Fruit fly (Drosophila melanogaster) Kc167 (cell line): Measurements from ENCODE around the gene GluRIIB.

Experiments used
- Myc ChIP-seq: fragments of >200 bp; optimal IDR thresholded peaks from 2 replicates; lab custom pipeline; 2017; ENCODE audit warnings: missing external identifiers
- Sin3A ChIP-seq: fragments of >200 bp; optimal IDR thresholded peaks from 2 replicates; lab custom pipeline; 2018; ENCODE audit warnings: missing external identifiers
- h ChIP-seq: fragments of >200 bp; optimal IDR thresholded peaks from 3 replicates; lab custom pipeline; 2018; ENCODE audit warnings: missing external identifiers
- insv ChIP-seq: fragments of >200 bp; optimal IDR thresholded peaks from 3 replicates; lab custom pipeline; 2018; ENCODE audit warnings: missing external identifiers
- psq ChIP-seq: fragments of >200 bp; optimal IDR thresholded peaks from 2 replicates; lab custom pipeline; 2017; ENCODE audit warnings: missing external identifiers
- ttk ChIP-seq: sonication (Bioruptor generic); optimal IDR thresholded peaks from 2 replicates; lab custom pipeline; 2017; ENCODE audit warnings: missing external identifiers

Gene GluRIIB

dm6 chr2L:5539034-5539433 lies 20.1 kb upstream of the GluRIIB start, which contains the start of gene CG14015:
Gene CG14015, minus strand, starts transcription at chr2L:5539196.
- TF ChIP-seq insv (no peak), h (lab: Kevin White, UChicago) (no peak), Myc (lab: Kevin White, UChicago) (no peak), ttk (lab: Kevin White, UChicago) (no peak), Sin3A (lab: Kevin White, UChicago) (no peak), psq (no peak)

dm6 chr2L:5541935-5542685 lies 17.0 kb upstream of the GluRIIB start, which contains the start of the genes Hel25E and Lam:
Gene Hel25E, minus strand, starts transcription at chr2L:5542314.
Gene Lam, plus strand, starts transcription at chr2L:5542480.
- TF ChIP-seq Myc (lab: Kevin White, UChicago) (no peak), h (lab: Kevin White, UChicago) (no peak), psq (no peak), Sin3A (lab: Kevin White, UChicago) (no peak), ttk (lab: Kevin White, UChicago) (no peak), insv (no peak)

- TF ChIP-seq psq (no peak), h (lab: Kevin White, UChicago) (no peak), insv (no peak), Myc (lab: Kevin White, UChicago) (no peak), ttk (lab: Kevin White, UChicago) (no peak), Sin3A (lab: Kevin White, UChicago) (no peak)
Observed at dm6 chr2L:5542944-5543515, 16.1 kb upstream of the GluRIIB start.

- TF ChIP-seq insv, result no peak
- TF ChIP-seq ttk (lab: Kevin White, UChicago), result no peak
- no peak for TF ChIP-seq h (lab: Kevin White, UChicago)
- no peak for TF ChIP-seq Sin3A (lab: Kevin White, UChicago)
- TF ChIP-seq Myc (lab: Kevin White, UChicago), result no peak
- no peak for TF ChIP-seq psq
Observed at dm6 chr2L:5546207-5546517, 13.0 kb upstream of the GluRIIB start.

- no peak for TF ChIP-seq Myc (lab: Kevin White, UChicago)
- no peak for TF ChIP-seq psq
- TF ChIP-seq Sin3A (lab: Kevin White, UChicago), result no peak
- no peak for TF ChIP-seq insv
- no peak for TF ChIP-seq h (lab: Kevin White, UChicago)
- no peak for TF ChIP-seq ttk (lab: Kevin White, UChicago)
Observed at dm6 chr2L:5546518-5547287, 12.4 kb upstream of the GluRIIB start, which contains the start of gene Oscillin. Gene Oscillin, plus strand, starts transcription at chr2L:5547086.

dm6 chr2L:5547288-5547777 lies 11.8 kb upstream of the GluRIIB start:
- TF ChIP-seq Sin3A (lab: Kevin White, UChicago), result no peak
- TF ChIP-seq psq, result no peak
- no peak for TF ChIP-seq insv
- no peak for TF ChIP-seq ttk (lab: Kevin White, UChicago)
- no peak for TF ChIP-seq h (lab: Kevin White, UChicago)
- TF ChIP-seq Myc (lab: Kevin White, UChicago), result no peak

dm6 chr2L:5550735-5551134 lies 8.4 kb upstream of the GluRIIB start, which contains the start of gene CG14014:
Gene CG14014, minus strand, starts transcription at chr2L:5550835.
- no peak for TF ChIP-seq psq
- no peak for TF ChIP-seq ttk (lab: Kevin White, UChicago)
- TF ChIP-seq insv, result no peak
- TF ChIP-seq Sin3A (lab: Kevin White, UChicago), result no peak
- TF ChIP-seq Myc (lab: Kevin White, UChicago), result no peak
- no peak for TF ChIP-seq h (lab: Kevin White, UChicago)

- TF ChIP-seq ttk (lab: Kevin White, UChicago) (no peak), Myc (lab: Kevin White, UChicago) (no peak), Sin3A (lab: Kevin White, UChicago) (no peak), h (lab: Kevin White, UChicago) (no peak)
Observed at dm6 chr2L:5551538-5551937, 7.6 kb upstream of the GluRIIB start, which contains the start of gene CG18269. Gene CG18269, plus strand, starts transcription at chr2L:5551838.

dm6 chr2L:5553750-5554149 lies 5.4 kb upstream of the GluRIIB start, which contains the start of the genes CG14013 and CG14017:
Gene CG14013, minus strand, starts transcription at chr2L:5553850.
Gene CG14017, plus strand, starts transcription at chr2L:5553897.
- no peak for TF ChIP-seq Sin3A (lab: Kevin White, UChicago)
- no peak for TF ChIP-seq insv
- TF ChIP-seq Myc (lab: Kevin White, UChicago), result no peak
- no peak for TF ChIP-seq h (lab: Kevin White, UChicago)
- TF ChIP-seq ttk (lab: Kevin White, UChicago), result no peak
- TF ChIP-seq psq, result no peak

- TF ChIP-seq insv (no peak), Myc (lab: Kevin White, UChicago) (no peak), ttk (lab: Kevin White, UChicago) (no peak), Sin3A (lab: Kevin White, UChicago) (no peak), h (lab: Kevin White, UChicago) (no peak), psq (no peak)
Observed at dm6 chr2L:5554818-5555217, 4.3 kb upstream of the GluRIIB start, which contains the start of gene GluRIIA. Gene GluRIIA, plus strand, starts transcription at chr2L:5555072.

dm6 chr2L:5567103-5567502 lies 8.0 kb downstream of the GluRIIB start:
- TF ChIP-seq insv (no peak), h (lab: Kevin White, UChicago) (no peak), Myc (lab: Kevin White, UChicago) (no peak), ttk (lab: Kevin White, UChicago) (no peak), psq (no peak), Sin3A (lab: Kevin White, UChicago) (no peak)
